Worm (Caenorhabditis elegans): ENCODE measurements around the gene F01G4.4.

DNA sequence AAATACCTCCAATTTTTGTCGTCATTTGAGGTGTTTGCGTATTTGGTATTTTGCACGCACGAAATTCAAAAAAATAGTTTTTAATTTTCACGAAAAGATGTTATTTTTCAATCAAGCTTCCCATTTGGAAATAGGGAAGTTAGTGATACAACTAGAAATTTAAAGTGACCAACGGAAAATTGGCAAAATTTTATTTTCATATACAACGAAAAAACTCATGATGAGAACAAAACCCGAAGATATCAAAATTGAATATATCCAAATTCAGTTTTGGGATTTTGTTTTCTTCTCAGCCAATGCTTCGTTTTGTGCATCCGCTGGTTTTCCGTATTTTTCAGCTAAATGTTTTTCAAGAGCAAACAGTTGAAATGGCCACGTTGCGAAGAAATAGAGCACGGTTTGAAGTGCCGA lies 2.8 kb downstream of the F01G4.4 start:
- TF ChIP-seq nhr-11 (tag; optimal IDR thresholded peaks at IDR 0.05) (no peak), fkh-10 (GFP tag; optimal IDR thresholded peaks at IDR 0.05) (no peak), R02D3.7 (tag; optimal IDR thresholded peaks at IDR 0.05) (no peak), fos-1 (tag; optimal IDR thresholded peaks at IDR 0.05) (no peak), egl-5 (tag; optimal IDR thresholded peaks at IDR 0.05) (no peak), nhr-28 (tag; optimal IDR thresholded peaks at IDR 0.05) (no peak), nhr-76 (tag; optimal IDR thresholded peaks at IDR 0.05) (no peak), pha-4 (tag; optimal IDR thresholded peaks at IDR 0.05) (no peak)
